Worm (Caenorhabditis elegans) whole organism, midembryonic: ENCODE results near the gene act-5.

Experiments used
- cog-1 ChIP-seq: sonication (generic microtip); optimal IDR thresholded peaks from 2 replicates; lab custom pipeline; 2016; ENCODE audit warnings: missing genetic modification characterization, missing compliant biosample characterization
- flt-1 ChIP-seq: fragments of 200-800 bp; sonication (Bioruptor generic); IDR thresholded peaks from 2 replicates; pipeline ENCODE4 v1.3.6; 2022; ENCODE audit warnings: missing genetic modification characterization, missing compliant biosample characterization
- klf-2 ChIP-seq: fragments of 200-800 bp; sonication (Bioruptor generic); conservative IDR thresholded peaks from 2 replicates; pipeline ENCODE4 v1.3.6; 2022; ENCODE audit warnings: missing genetic modification reagents, missing genetic modification characterization, missing compliant biosample characterization
- tab-1 ChIP-seq: fragments of 200-800 bp; sonication (Bioruptor generic); IDR thresholded peaks from 2 replicates; pipeline ENCODE4 v1.3.6; 2022; ENCODE audit warnings: missing genetic modification characterization, missing compliant biosample characterization

- no peak for TF ChIP-seq flt-1 (GFP tag; lab: Robert Waterston, UW)
- TF ChIP-seq klf-2 (GFP tag; lab: Robert Waterston, UW), result no peak
- no peak for TF ChIP-seq cog-1 (tag; lab: Kevin White, UChicago)
- no peak for TF ChIP-seq tab-1
Measured at ce11 chrIII:13640003-13640499, 34.2 kb upstream of the act-5 start.
